Fruit fly (Drosophila melanogaster) whole organism, pupa: ENCODE measurements around the gene CG10469.

Experiments used
- CG10348 ChIP-seq: fragments of 200-800 bp; sonication (Bioruptor generic); IDR thresholded peaks from 2 replicates; pipeline ENCODE4 v1.3.6; 2022; ENCODE audit warnings: missing biosample characterization, missing genetic modification characterization
- CG12605 ChIP-seq: fragments of 200-800 bp; sonication (Bioruptor generic); IDR thresholded peaks from 2 replicates; pipeline ENCODE4 v1.3.6; 2022; ENCODE audit warnings: missing biosample characterization, missing genetic modification characterization
- CG13204 ChIP-seq: fragments of 200-800 bp; sonication (Bioruptor generic); optimal IDR thresholded peaks from 2 replicates; lab custom pipeline; 2018; ENCODE audit warnings: missing biosample characterization, mild to moderate bottlenecking, missing genetic modification characterization, moderate library complexity
- CG14655 ChIP-seq: fragments of 200-800 bp; sonication (Bioruptor generic); optimal IDR thresholded peaks from 3 replicates; lab custom pipeline; 2017; ENCODE audit warnings: mild to moderate bottlenecking, missing biosample characterization, missing genetic modification reagents, missing genetic modification characterization
- CG15710 ChIP-seq: fragments of 200-800 bp; sonication (Bioruptor generic); optimal IDR thresholded peaks from 2 replicates; lab custom pipeline; 2018; ENCODE audit warnings: missing biosample characterization, mild to moderate bottlenecking, missing genetic modification characterization, moderate library complexity
- CG17806 ChIP-seq: fragments of 200-800 bp; sonication (Bioruptor generic); optimal IDR thresholded peaks from 2 replicates; lab custom pipeline; 2018; ENCODE audit warnings: missing biosample characterization, mild to moderate bottlenecking, missing genetic modification characterization, moderate library complexity
- CG32121 ChIP-seq: fragments of 200-800 bp; sonication (Bioruptor generic); IDR thresholded peaks from 2 replicates; pipeline ENCODE4 v1.3.6; 2022; ENCODE audit warnings: missing biosample characterization, missing genetic modification characterization
- CG34367 ChIP-seq: fragments of 200-800 bp; sonication (Bioruptor generic); optimal IDR thresholded peaks from 2 replicates; lab custom pipeline; 2018; ENCODE audit warnings: missing biosample characterization, mild to moderate bottlenecking, missing genetic modification characterization
- CG4496 ChIP-seq: fragments of 200-800 bp; sonication (Bioruptor generic); IDR thresholded peaks from 3 replicates; pipeline ENCODE4 v1.3.6; 2022; ENCODE audit warnings: missing biosample characterization, missing genetic modification characterization
- CG8159 ChIP-seq: fragments of 200-800 bp; sonication (Bioruptor generic); optimal IDR thresholded peaks from 3 replicates; lab custom pipeline; 2018; ENCODE audit warnings: missing biosample characterization, mild to moderate bottlenecking, missing genetic modification characterization, moderate library complexity
- CG8301 ChIP-seq: fragments of 200-800 bp; sonication (Bioruptor generic); optimal IDR thresholded peaks from 2 replicates; lab custom pipeline; 2018; ENCODE audit warnings: missing biosample characterization, mild to moderate bottlenecking, missing genetic modification characterization
- CG9948 ChIP-seq: fragments of 200-800 bp; sonication (Bioruptor generic); optimal IDR thresholded peaks from 2 replicates; lab custom pipeline; 2018; ENCODE audit warnings: missing biosample characterization, mild to moderate bottlenecking, missing genetic modification characterization, moderate library complexity
- D1 ChIP-seq: fragments of 200-800 bp; sonication (Bioruptor generic); optimal IDR thresholded peaks from 2 replicates; lab custom pipeline; 2018; ENCODE audit warnings: missing biosample characterization, mild to moderate bottlenecking, missing genetic modification characterization, moderate library complexity
- EcR ChIP-seq: fragments of 200-800 bp; sonication (Bioruptor generic); optimal IDR thresholded peaks from 3 replicates; lab custom pipeline; 2019; ENCODE audit warnings: missing biosample characterization, missing genetic modification characterization, mild to moderate bottlenecking, moderate library complexity, missing genetic modification reagents
- Ets98B ChIP-seq: fragments of 200-800 bp; sonication (Bioruptor generic); IDR thresholded peaks from 2 replicates; pipeline ENCODE4 v1.3.6; 2022; ENCODE audit warnings: missing biosample characterization, missing genetic modification characterization
- Pif1A ChIP-seq: fragments of 200-800 bp; sonication (Bioruptor generic); optimal IDR thresholded peaks from 3 replicates; lab custom pipeline; 2016; ENCODE audit warnings: missing biosample characterization, missing genetic modification characterization
- Pif1B ChIP-seq: fragments of 200-800 bp; sonication (Bioruptor generic); optimal IDR thresholded peaks from 3 replicates; lab custom pipeline; 2016; ENCODE audit warnings: missing biosample characterization, missing genetic modification characterization
- Snoo ChIP-seq: fragments of 200-800 bp; sonication (Bioruptor generic); optimal IDR thresholded peaks from 3 replicates; lab custom pipeline; 2017; ENCODE audit warnings: missing biosample characterization, mild to moderate bottlenecking, missing genetic modification characterization, inconsistent platforms
- fd96Ca ChIP-seq: fragments of 200-800 bp; sonication (Bioruptor generic); IDR thresholded peaks from 3 replicates; pipeline ENCODE4 v1.3.6; 2022; ENCODE audit warnings: missing biosample characterization, missing genetic modification characterization
- gl ChIP-seq: fragments of 200-800 bp; sonication (Bioruptor generic); optimal IDR thresholded peaks from 2 replicates; lab custom pipeline; 2018; ENCODE audit warnings: missing biosample characterization, mild to moderate bottlenecking, missing genetic modification characterization
- rn ChIP-seq: fragments of 200-800 bp; sonication (Bioruptor generic); IDR thresholded peaks from 2 replicates; pipeline ENCODE4 v1.3.6; 2022; ENCODE audit warnings: missing biosample characterization, missing genetic modification characterization

Gene CG10469

dm6 chr3L:6138018-6138417, 44.9 kb upstream of the CG10469 start, which contains the start of gene Lcp65Ae:
Gene Lcp65Ae (minus strand): TSS chr3L:6138118.
- TF ChIP-seq CG14655 (GFP tag; lab: Kevin White, UChicago) (no peak), CG4496 (GFP tag; lab: Robert Waterston, UW) (no peak), Pif1A (GFP tag; lab: Kevin White, UChicago) (no peak), CG32121 (no peak), Snoo (tag; lab: Kevin White, UChicago) (no peak), CG10348 (no peak), CG17806 (tag; lab: Kevin White, UChicago) (no peak), CG34367 (tag; lab: Kevin White, UChicago) (no peak), CG13204 (GFP tag; lab: Kevin White, UChicago) (no peak), rn (GFP tag; lab: Robert Waterston, UW) (no peak)

DNA sequence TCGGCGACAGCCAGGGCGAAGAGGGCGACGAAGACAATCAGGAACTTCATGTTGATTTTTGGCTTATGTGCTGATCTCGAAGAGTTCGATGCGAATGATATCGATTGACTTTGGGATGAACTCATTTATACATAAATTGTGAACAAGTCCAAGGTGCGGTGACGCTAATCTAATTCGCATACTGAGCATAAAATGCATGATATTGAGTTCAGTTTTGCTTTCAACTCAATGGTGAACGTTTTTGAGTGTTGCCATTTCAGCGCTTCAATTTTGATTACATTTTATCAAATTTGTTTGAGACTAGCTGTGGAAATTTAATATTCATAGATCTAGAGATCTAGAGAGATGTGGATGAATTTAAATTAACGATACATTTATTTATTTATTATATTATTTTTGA, 43.6 kb upstream of the CG10469 start, which contains the start of gene Lcp65Af:
TSS of gene Lcp65Af (minus strand) at position 101 of the 400 bp plus-strand sequence.
- TF ChIP-seq CG15710 (tag; lab: Kevin White, UChicago): no peak

DNA sequence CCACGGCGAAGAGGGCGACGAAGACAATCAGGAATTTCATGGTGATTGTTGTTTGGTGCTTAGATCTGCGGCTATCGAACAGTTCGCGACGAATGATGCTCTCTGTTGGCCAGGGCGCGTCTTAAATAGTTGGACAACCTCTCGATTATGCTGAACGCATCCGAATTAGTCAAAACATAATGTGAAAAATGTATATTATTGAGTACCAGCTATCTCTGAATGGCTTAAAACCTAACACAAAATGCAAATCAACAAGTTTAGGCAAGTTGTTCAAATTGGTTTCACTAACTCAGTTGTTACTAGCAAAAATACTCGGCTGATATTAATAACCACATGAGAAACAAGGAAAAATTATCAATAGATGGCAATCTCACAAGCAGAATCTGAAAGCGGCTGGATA, 42.1 kb upstream of the CG10469 start, which contains the start of gene Lcp65Ag1:
TSS of gene Lcp65Ag1 (minus strand) at position 101 of the 400 bp plus-strand sequence.
- TF ChIP-seq CG8301 (tag; lab: Kevin White, UChicago) (no peak), D1 (no peak), gl (tag; lab: Kevin White, UChicago) (no peak), CG8159 (tag; lab: Kevin White, UChicago) (no peak), Ets98B (GFP tag; lab: Robert Waterston, UW) (no peak), CG10348 (no peak), CG17806 (tag; lab: Kevin White, UChicago) (no peak), CG4496 (GFP tag; lab: Robert Waterston, UW) (no peak), CG32121 (no peak), CG34367 (tag; lab: Kevin White, UChicago) (no peak), CG14655 (GFP tag; lab: Kevin White, UChicago) (no peak), rn (GFP tag; lab: Robert Waterston, UW) (no peak), fd96Ca (GFP tag; lab: Robert Waterston, UW) (no peak)

DNA sequence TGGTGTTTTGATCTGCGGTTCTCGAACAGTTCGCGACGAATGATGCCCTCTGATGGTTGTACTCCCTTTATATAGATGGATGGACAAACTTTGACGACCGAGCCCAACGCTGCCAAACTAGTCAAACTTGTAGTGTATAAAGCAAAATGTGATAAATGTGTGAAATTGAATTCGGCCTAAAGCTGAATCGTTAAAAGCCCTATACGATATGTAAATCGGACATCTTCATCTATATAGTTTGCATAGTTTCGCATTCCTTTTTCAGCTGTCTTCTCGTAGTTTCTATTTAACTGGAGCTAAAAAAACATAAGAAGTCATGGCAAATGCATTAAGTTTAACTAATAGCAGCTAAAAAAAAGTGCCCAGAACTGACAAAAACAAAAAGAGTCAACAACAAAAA, 40.4 kb upstream of the CG10469 start, which contains the start of gene Lcp65Ag2:
TSS of gene Lcp65Ag2 (minus strand) at position 48 of the 400 bp plus-strand sequence.
- TF ChIP-seq Pif1A (GFP tag; lab: Kevin White, UChicago) (no peak), CG8301 (tag; lab: Kevin White, UChicago) (no peak), CG9948 (tag; lab: Kevin White, UChicago) (no peak), Snoo (tag; lab: Kevin White, UChicago) (no peak), CG13204 (GFP tag; lab: Kevin White, UChicago) (no peak), CG32121 (no peak)

DNA sequence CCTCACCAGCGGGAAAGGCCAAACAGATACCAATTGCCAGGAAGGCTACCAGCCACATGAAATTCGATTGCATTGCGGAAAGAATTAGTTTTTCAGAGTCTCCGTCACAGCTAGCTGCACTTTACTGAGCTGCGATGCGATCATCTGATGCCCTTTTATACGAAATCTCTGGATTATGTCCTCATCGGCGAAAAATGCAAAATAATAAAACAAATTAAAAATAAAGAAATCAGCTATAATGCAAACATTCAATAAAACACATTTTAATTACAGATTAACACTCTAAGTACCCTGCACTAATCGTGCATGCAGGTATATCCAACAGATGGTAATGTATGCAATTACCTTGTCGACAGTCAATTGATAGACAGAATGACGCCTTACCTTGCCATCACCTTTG, 38.9 kb upstream of the CG10469 start, which contains the start of gene Cpr65Au:
TSS of gene Cpr65Au (minus strand) at position 101 of the 400 bp plus-strand sequence.
- TF ChIP-seq Pif1B (no peak), Snoo (tag; lab: Kevin White, UChicago) (no peak), rn (GFP tag; lab: Robert Waterston, UW) (0 out of 2 replicates have a peak, but pooled peaks have one; percentile 9), Pif1A (GFP tag; lab: Kevin White, UChicago) (no peak), gl (tag; lab: Kevin White, UChicago) (no peak), CG9948 (tag; lab: Kevin White, UChicago) (no peak)

DNA sequence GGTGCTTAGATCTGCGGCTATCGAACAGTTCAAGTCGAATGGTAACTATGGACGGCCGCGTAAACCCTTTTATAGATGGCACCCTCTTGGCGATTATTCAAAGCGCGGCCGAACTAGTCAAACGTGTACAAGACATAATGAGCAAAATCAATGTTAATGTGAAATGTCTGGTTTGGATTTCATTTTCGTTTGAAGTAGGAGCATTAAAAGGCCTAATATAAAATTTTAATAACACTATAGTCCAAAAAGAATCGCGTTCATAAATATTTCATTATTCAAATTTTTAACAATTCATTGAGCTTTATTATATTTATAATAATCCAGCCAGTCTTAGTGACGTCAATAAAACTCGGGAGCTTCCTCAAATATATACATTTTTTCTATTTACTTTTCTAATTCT, 37.8 kb upstream of the CG10469 start, which contains the start of gene Lcp65Ag3:
TSS of gene Lcp65Ag3 (minus strand) at position 46 of the 400 bp plus-strand sequence.
- TF ChIP-seq CG10348 (no peak), Snoo (tag; lab: Kevin White, UChicago) (no peak), EcR (GFP tag; lab: Kevin White, UChicago) (no peak), gl (tag; lab: Kevin White, UChicago) (no peak)

DNA sequence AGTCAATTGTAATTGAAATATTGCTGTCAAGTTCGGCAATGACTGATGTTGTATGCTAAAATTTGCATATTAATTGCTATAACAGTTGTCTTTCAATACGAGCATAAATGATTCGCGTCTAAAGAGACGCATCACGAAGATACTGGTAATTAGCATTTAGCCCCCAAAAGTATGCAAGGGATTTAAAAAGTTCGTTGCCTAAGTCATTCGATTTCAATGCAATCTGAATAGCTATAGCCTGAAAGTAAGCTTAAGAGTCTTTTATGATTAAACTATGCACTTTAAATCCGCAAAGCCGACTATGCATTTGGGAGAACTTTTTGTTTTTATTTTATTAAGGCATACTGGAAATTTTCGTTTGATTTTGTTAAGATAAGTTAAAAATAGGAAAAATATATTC, 36.5 kb upstream of the CG10469 start:
- TF ChIP-seq D1 (peak; percentile 20), CG4496 (GFP tag; lab: Robert Waterston, UW) (no peak), CG17806 (tag; lab: Kevin White, UChicago) (no peak), CG32121 (no peak), Pif1B (no peak), CG12605 (GFP tag; lab: Robert Waterston, UW) (no peak), CG15710 (tag; lab: Kevin White, UChicago) (no peak)
- TF ChIP-seq, all 21 proteins: peak for 1

- TF ChIP-seq CG12605 (GFP tag; lab: Robert Waterston, UW) (no peak), Snoo (tag; lab: Kevin White, UChicago) (no peak), Pif1A (GFP tag; lab: Kevin White, UChicago) (no peak), Pif1B (no peak), CG9948 (tag; lab: Kevin White, UChicago) (no peak), CG34367 (tag; lab: Kevin White, UChicago) (no peak), D1 (no peak), CG14655 (GFP tag; lab: Kevin White, UChicago) (no peak), rn (GFP tag; lab: Robert Waterston, UW) (no peak), CG8301 (tag; lab: Kevin White, UChicago) (no peak), Ets98B (GFP tag; lab: Robert Waterston, UW) (no peak), CG4496 (GFP tag; lab: Robert Waterston, UW) (no peak), CG32121 (no peak), CG17806 (tag; lab: Kevin White, UChicago) (no peak), gl (tag; lab: Kevin White, UChicago) (no peak), EcR (GFP tag; lab: Kevin White, UChicago) (no peak), CG13204 (GFP tag; lab: Kevin White, UChicago) (no peak), CG8159 (tag; lab: Kevin White, UChicago) (no peak)
- TF ChIP-seq, all 21 proteins: peak for 0
These were observed 32.2 kb upstream of the CG10469 start for dm6 chr3L:6125409-6125689.
